Worm (Caenorhabditis elegans): Measurements from ENCODE around the gene F36H5.9.

DNA sequence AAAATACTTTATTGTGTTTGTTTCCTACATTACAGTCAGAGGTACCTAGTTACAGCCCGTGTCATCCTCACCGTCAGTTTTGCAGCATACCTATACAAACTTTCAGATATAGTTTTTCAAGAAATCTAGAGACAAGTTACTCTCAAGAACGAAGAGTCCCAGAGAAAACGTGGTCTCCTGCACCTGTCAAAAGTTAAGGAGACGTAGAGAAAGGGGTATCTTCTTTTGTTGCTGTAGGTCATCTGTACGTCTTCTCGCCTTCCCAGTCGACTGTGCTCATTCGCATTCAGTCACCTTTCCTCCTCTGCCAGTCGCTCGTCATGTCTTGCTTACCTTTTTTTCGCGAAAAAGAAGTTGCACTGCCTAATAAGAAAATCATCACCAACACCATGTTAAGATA, 8.7 kb upstream of the F36H5.9 start, which contains the start of gene F36H5.4:
- no peak for TF ChIP-seq T22C8.4 (GFP tag; IDR thresholded peaks at IDR 0.05)
- TF ChIP-seq tab-1 (GFP tag; IDR thresholded peaks at IDR 0.05) = no peak
- TF ChIP-seq flt-1 (GFP tag; IDR thresholded peaks at IDR 0.05) = no peak
- TF ChIP-seq klf-2 (GFP tag; conservative IDR thresholded peaks at IDR 0.05) = no peak
- no peak for TF ChIP-seq ref-1 (GFP tag; conservative IDR thresholded peaks at IDR 0.05)
- TF ChIP-seq ztf-23 (GFP tag; IDR thresholded peaks at IDR 0.05) = no peak

Measured in whole organism, midembryonic.